Fruit fly (Drosophila melanogaster) whole organism, embryonic: Measurements from ENCODE around the gene Snx21.

ENCODE experiments used
- ATbp ChIP-seq: fragments of 200-800 bp; sonication (Bioruptor generic); optimal IDR thresholded peaks from 2 replicates; lab custom pipeline; 2017; ENCODE audit warnings: missing biosample characterization, mild to moderate bottlenecking, missing genetic modification characterization, missing genetic modification reagents
- Antp ChIP-seq: fragments of 200-800 bp; sonication (Bioruptor generic); optimal IDR thresholded peaks from 3 replicates; lab custom pipeline; 2016; ENCODE audit warnings: missing biosample characterization, missing genetic modification characterization
- Awh ChIP-seq: fragments of 200-800 bp; sonication (Bioruptor generic); IDR thresholded peaks from 2 replicates; pipeline ENCODE4, ENCODE4 v1.3.6; 2022; ENCODE audit warnings: missing biosample characterization, missing genetic modification characterization
- B-H1 ChIP-seq: fragments of 200-800 bp; sonication (Bioruptor generic); IDR thresholded peaks from 3 replicates; pipeline ENCODE4 v1.3.6; 2022; ENCODE audit warnings: missing biosample characterization, missing genetic modification characterization
- CG13775 ChIP-seq: fragments of 200-800 bp; sonication (Bioruptor generic); optimal IDR thresholded peaks from 3 replicates; lab custom pipeline; 2017; ENCODE audit warnings: missing biosample characterization, mild to moderate bottlenecking, missing genetic modification characterization
- CG18476 ChIP-seq: fragments of 200-800 bp; sonication (Bioruptor generic); optimal IDR thresholded peaks from 2 replicates; lab custom pipeline; 2016; ENCODE audit warnings: missing biosample characterization, mild to moderate bottlenecking, missing genetic modification characterization
- CG2889 ChIP-seq: fragments of 200-800 bp; sonication (Bioruptor generic); IDR thresholded peaks from 3 replicates; pipeline ENCODE4 v1.3.6; 2022; ENCODE audit warnings: missing biosample characterization, missing genetic modification characterization
- CG3838 ChIP-seq: fragments of 200-800 bp; sonication (Bioruptor generic); optimal IDR thresholded peaks from 3 replicates; lab custom pipeline; 2016; ENCODE audit warnings: missing biosample characterization, missing genetic modification characterization
- CG3995 ChIP-seq: fragments of 200-800 bp; sonication (Bioruptor generic); optimal IDR thresholded peaks from 3 replicates; lab custom pipeline; 2016; ENCODE audit warnings: missing biosample characterization, missing genetic modification characterization
- CG6854 ChIP-seq: fragments of 200-800 bp; sonication (Bioruptor generic); optimal IDR thresholded peaks from 3 replicates; lab custom pipeline; 2017; ENCODE audit warnings: missing biosample characterization, mild to moderate bottlenecking, missing genetic modification characterization
- CG8290 ChIP-seq, 3 experiments: fragments of 200-800 bp; sonication (Bioruptor generic); optimal IDR thresholded peaks; 2 replicates each; lab custom pipeline; 2016 to 2019; ENCODE audit warnings: missing biosample characterization in 3 of 3, missing genetic modification characterization in 3 of 3, mild to moderate bottlenecking in 2 of 3, moderate library complexity in 1 of 3
- CG8765 ChIP-seq: fragments of 200-800 bp; sonication (Bioruptor generic); IDR thresholded peaks from 2 replicates; pipeline ENCODE4 v1.3.6; 2022; ENCODE audit warnings: missing biosample characterization, missing genetic modification characterization
- CG9437 ChIP-seq: fragments of 200-800 bp; sonication (Bioruptor generic); optimal IDR thresholded peaks from 2 replicates; lab custom pipeline; 2018; ENCODE audit warnings: missing biosample characterization, mild to moderate bottlenecking, missing genetic modification characterization
- CkIIα-i1 ChIP-seq: fragments of 200-800 bp; sonication (Bioruptor generic); IDR thresholded peaks from 2 replicates; pipeline ENCODE4 v1.3.6; 2022; ENCODE audit warnings: missing biosample characterization, missing genetic modification characterization
- Deaf1 ChIP-seq: fragments of 200-800 bp; optimal IDR thresholded peaks from 3 replicates; lab custom pipeline; 2019; ENCODE audit warnings: missing biosample characterization, mild to moderate bottlenecking, missing genetic modification characterization, moderate library complexity
- Doc3 ChIP-seq: fragments of 200-800 bp; sonication (Bioruptor generic); IDR thresholded peaks from 3 replicates; pipeline ENCODE4 v1.3.6; 2022; ENCODE audit warnings: missing biosample characterization, missing genetic modification characterization; ENCODE audit not compliant: partially characterized antibody
- Dp ChIP-seq: fragments of 200-800 bp; sonication (Bioruptor generic); optimal IDR thresholded peaks from 2 replicates; lab custom pipeline; 2018; ENCODE audit warnings: missing biosample characterization, mild to moderate bottlenecking, missing genetic modification characterization, moderate library complexity
- E2f2 ChIP-seq: fragments of 200-800 bp; sonication (Bioruptor generic); IDR thresholded peaks from 2 replicates; pipeline ENCODE4 v1.3.6; 2022; ENCODE audit warnings: missing biosample characterization, missing genetic modification characterization
- Gug ChIP-seq: fragments of 200-800 bp; sonication (Bioruptor generic); IDR thresholded peaks from 4 replicates; pipeline ENCODE4 v1.3.6; 2022; ENCODE audit warnings: missing biosample characterization, missing genetic modification characterization
- Hr51 ChIP-seq, 2 experiments: fragments of 200-800 bp; sonication (Bioruptor generic); optimal IDR thresholded peaks; 2 replicates in 1 of 2; 3 replicates in 1 of 2; lab custom pipeline; 2016 to 2018; ENCODE audit warnings: missing biosample characterization in 2 of 2, missing genetic modification characterization in 2 of 2, mild to moderate bottlenecking in 1 of 2, moderate library complexity in 1 of 2
- Lhr ChIP-seq: fragments of 200-800 bp; sonication (Bioruptor generic); optimal IDR thresholded peaks from 3 replicates; lab custom pipeline; 2017; ENCODE audit warnings: mild to moderate bottlenecking, missing biosample characterization, missing genetic modification reagents, missing genetic modification characterization
- Lpt ChIP-seq: fragments of >200 bp; optimal IDR thresholded peaks from 2 replicates; lab custom pipeline; 2018; ENCODE audit warnings: missing biosample characterization, missing genetic modification characterization
- Max ChIP-seq: fragments of 200-800 bp; sonication (Bioruptor generic); optimal IDR thresholded peaks from 2 replicates; lab custom pipeline; 2016; ENCODE audit warnings: missing biosample characterization, mild to moderate bottlenecking, missing genetic modification characterization
- Med ChIP-seq: fragments of 200-800 bp; sonication (Bioruptor generic); peaks from one replicate; lab custom pipeline; 2016; ENCODE audit warnings: missing biosample characterization, missing genetic modification characterization, mild to moderate bottlenecking, inconsistent platforms, moderate library complexity
- NC2β ChIP-seq: fragments of 200-800 bp; sonication (Bioruptor generic); optimal IDR thresholded peaks from 2 replicates; lab custom pipeline; 2016; ENCODE audit warnings: missing biosample characterization, missing genetic modification characterization
- NK7.1 ChIP-seq: fragments of 200-800 bp; sonication (Bioruptor generic); optimal IDR thresholded peaks from 3 replicates; lab custom pipeline; 2016; ENCODE audit warnings: missing biosample characterization, missing genetic modification characterization
- Neu2 ChIP-seq: fragments of 200-800 bp; sonication (Bioruptor generic); optimal IDR thresholded peaks from 3 replicates; lab custom pipeline; 2016; ENCODE audit warnings: missing biosample characterization, missing genetic modification characterization, borderline replicate concordance
- PHDP ChIP-seq: fragments of 200-800 bp; sonication (Bioruptor generic); optimal IDR thresholded peaks from 3 replicates; lab custom pipeline; 2018; ENCODE audit warnings: missing biosample characterization, mild to moderate bottlenecking, missing genetic modification characterization, moderate library complexity
- Rfx ChIP-seq: fragments of 200-800 bp; sonication (Bioruptor generic); IDR thresholded peaks from 2 replicates; pipeline ENCODE4 v1.3.6; 2022; ENCODE audit warnings: missing biosample characterization, missing genetic modification characterization
- Xbp1 ChIP-seq: fragments of 200-800 bp; sonication (Bioruptor generic); optimal IDR thresholded peaks from 3 replicates; lab custom pipeline; 2016; ENCODE audit warnings: missing biosample characterization, mild to moderate bottlenecking, missing genetic modification characterization
- ac ChIP-seq: fragments of 200-800 bp; sonication (Bioruptor generic); optimal IDR thresholded peaks from 3 replicates; lab custom pipeline; 2017; ENCODE audit warnings: missing biosample characterization, mild to moderate bottlenecking, missing genetic modification characterization
- bab2 ChIP-seq: fragments of 200-800 bp; sonication (Bioruptor generic); optimal IDR thresholded peaks from 2 replicates; lab custom pipeline; 2016; ENCODE audit warnings: missing biosample characterization, missing genetic modification characterization
- chm ChIP-seq: fragments of 200-800 bp; sonication (Bioruptor generic); IDR thresholded peaks from 2 replicates; pipeline ENCODE4 v1.3.6; 2022; ENCODE audit warnings: missing biosample characterization, missing genetic modification characterization
- crc ChIP-seq: fragments of 200-800 bp; sonication (Bioruptor generic); optimal IDR thresholded peaks from 2 replicates; lab custom pipeline; 2016; ENCODE audit warnings: missing biosample characterization, missing genetic modification characterization
- cwo ChIP-seq: fragments of 200-800 bp; sonication (Bioruptor generic); optimal IDR thresholded peaks from 3 replicates; lab custom pipeline; 2017; ENCODE audit warnings: missing biosample characterization, missing genetic modification characterization, mild to moderate bottlenecking, moderate library complexity, missing genetic modification reagents
- dan ChIP-seq: fragments of 200-800 bp; sonication (Bioruptor generic); IDR thresholded peaks from 2 replicates; pipeline ENCODE4 v1.3.6; 2022; ENCODE audit warnings: missing biosample characterization, missing genetic modification characterization
- dysf ChIP-seq: fragments of 200-800 bp; sonication (Bioruptor generic); IDR thresholded peaks from 3 replicates; pipeline ENCODE4 v1.3.6; 2022; ENCODE audit warnings: missing biosample characterization, missing genetic modification characterization
- ind ChIP-seq: fragments of 200-800 bp; sonication (Bioruptor generic); optimal IDR thresholded peaks from 3 replicates; lab custom pipeline; 2016; ENCODE audit warnings: missing biosample characterization, missing genetic modification characterization
- inv ChIP-seq: fragments of 200-800 bp; sonication (Bioruptor generic); IDR thresholded peaks from 2 replicates; pipeline ENCODE4 v1.3.6; 2022; ENCODE audit warnings: missing biosample characterization, missing genetic modification characterization; ENCODE audit not compliant: partially characterized antibody
- jumu ChIP-seq: fragments of 200-800 bp; sonication (Bioruptor generic); optimal IDR thresholded peaks from 3 replicates; lab custom pipeline; 2016; ENCODE audit warnings: missing biosample characterization, missing genetic modification characterization
- lola ChIP-seq, 3 experiments: fragments of >200 bp in 2 of 3; fragments of 200-800 bp in 1 of 3; sonication (Bioruptor generic) in 1 of 3; optimal IDR thresholded peaks; 2 replicates each; lab custom pipeline; 2017 to 2019; ENCODE audit warnings: missing biosample characterization in 3 of 3, missing genetic modification characterization in 3 of 3, mild to moderate bottlenecking in 1 of 3, moderate library complexity in 1 of 3
- lov ChIP-seq, 2 experiments: fragments of 200-800 bp in 1 of 2; fragments of >200 bp in 1 of 2; sonication (Bioruptor generic) in 1 of 2; IDR thresholded peaks in 1 of 2; optimal IDR thresholded peaks in 1 of 2; 2 replicates in 1 of 2; 3 replicates in 1 of 2; pipeline versions ENCODE4 v1.3.6 to Lab custom; 2017 to 2022; ENCODE audit warnings: missing biosample characterization in 1 of 2, missing genetic modification characterization in 1 of 2
- maf-S ChIP-seq: fragments of 200-800 bp; sonication (Bioruptor generic); optimal IDR thresholded peaks from 2 replicates; lab custom pipeline; 2016; ENCODE audit warnings: missing biosample characterization, missing genetic modification characterization
- mirr ChIP-seq: fragments of 200-800 bp; sonication (Bioruptor generic); optimal IDR thresholded peaks from 3 replicates; lab custom pipeline; 2018; ENCODE audit warnings: missing biosample characterization, mild to moderate bottlenecking, missing genetic modification characterization
- oc ChIP-seq: fragments of 200-800 bp; sonication (Bioruptor generic); optimal IDR thresholded peaks from 2 replicates; lab custom pipeline; 2018; ENCODE audit warnings: missing biosample characterization, mild to moderate bottlenecking, missing genetic modification characterization, moderate library complexity
- rib ChIP-seq: fragments of 200-800 bp; sonication (Bioruptor generic); IDR thresholded peaks from 2 replicates; pipeline ENCODE4 v1.3.6; 2022; ENCODE audit warnings: missing biosample characterization, missing genetic modification characterization
- sd ChIP-seq: fragments of 200-800 bp; sonication (Bioruptor generic); optimal IDR thresholded peaks from 3 replicates; lab custom pipeline; 2018; ENCODE audit warnings: missing biosample characterization, mild to moderate bottlenecking, missing genetic modification characterization, moderate library complexity
- sim ChIP-seq: fragments of 200-800 bp; sonication (Bioruptor generic); IDR thresholded peaks from 2 replicates; pipeline ENCODE4 v1.3.6; 2022; ENCODE audit warnings: missing biosample characterization, missing genetic modification characterization
- ttk ChIP-seq: fragments of 200-800 bp; sonication (Bioruptor generic); IDR thresholded peaks from 2 replicates; pipeline ENCODE4 v2.1.2; 2022; ENCODE audit warnings: missing biosample characterization, missing genetic modification characterization
- vfl ChIP-seq: fragments of 200-800 bp; sonication (Bioruptor generic); optimal IDR thresholded peaks from 2 replicates; lab custom pipeline; 2016; ENCODE audit warnings: missing biosample characterization, missing genetic modification characterization
- zen ChIP-seq: fragments of 200-800 bp; sonication (Bioruptor generic); optimal IDR thresholded peaks from 3 replicates; lab custom pipeline; 2018; ENCODE audit warnings: missing biosample characterization, mild to moderate bottlenecking, missing genetic modification characterization, moderate library complexity

Gene Snx21

dm6 chr2L:2727364-2727763, 38.1 kb downstream of the Snx21 start (continued):
- TF ChIP-seq ATbp (no peak), CG8290 (GFP tag; optimal IDR thresholded peaks at IDR 0.05; lab: Kevin White, UChicago) (no peak), CG8290 (tag; optimal IDR thresholded peaks at IDR 0.05; lab: Kevin White, UChicago) (peak in 1 of 2 experiments; percentile 2), sd (peak; percentile 92), Lpt (GFP tag; lab: Kevin White, UChicago) (no peak), CG3838 (no peak), sim (no peak), Antp (no peak), oc (tag; lab: Kevin White, UChicago) (no peak), inv (no peak), Doc3 (no peak), Hr51 (GFP tag; optimal IDR thresholded peaks at IDR 0.05; lab: Kevin White, UChicago) (no peak), NK7.1 (GFP tag; lab: Kevin White, UChicago) (no peak), vfl (GFP tag; lab: Kevin White, UChicago) (no peak), NC2β (GFP tag; lab: Kevin White, UChicago) (no peak), Awh (GFP tag; lab: Robert Waterston, UW) (no peak), Rfx (GFP tag; lab: Robert Waterston, UW) (peak; percentile 47; the same call in 1 of the 2 replicates), CG2889 (no peak), CG6854 (GFP tag; lab: Kevin White, UChicago) (no peak), dan (no peak), PHDP (no peak), E2f2 (GFP tag; lab: Robert Waterston, UW) (no peak), CG13775 (GFP tag; lab: Kevin White, UChicago) (no peak), ind (GFP tag; lab: Kevin White, UChicago) (no peak), mirr (GFP tag; lab: Kevin White, UChicago) (peak; percentile 38), Dp (GFP tag; lab: Kevin White, UChicago) (no peak), Lhr (no peak), CG18476 (GFP tag; lab: Kevin White, UChicago) (no peak), Xbp1 (GFP tag; lab: Kevin White, UChicago) (no peak), rib (GFP tag; lab: Robert Waterston, UW) (peak; percentile 74; the same call in 1 of the 2 replicates), ttk (GFP tag; lab: Robert Waterston, UW) (no peak), ac (GFP tag; lab: Kevin White, UChicago) (no peak), cwo (GFP tag; lab: Kevin White, UChicago) (no peak), Neu2 (GFP tag; lab: Kevin White, UChicago) (no peak), Max (GFP tag; lab: Kevin White, UChicago) (no peak), chm (GFP tag; lab: Robert Waterston, UW) (peak; percentile 10; the same call in 1 of the 2 replicates), Gug (GFP tag; lab: Robert Waterston, UW) (no peak), B-H1 (GFP tag; lab: Robert Waterston, UW) (no peak), Deaf1 (tag; lab: Kevin White, UChicago) (no peak), lola (GFP tag; optimal IDR thresholded peaks at IDR 0.05; lab: Kevin White, UChicago) (no peak), Med (GFP tag; lab: Kevin White, UChicago) (peak; percentile 48), jumu (GFP tag; lab: Kevin White, UChicago) (no peak), CkIIα-i1 (GFP tag; lab: Robert Waterston, UW) (no peak), lov (optimal IDR thresholded peaks at IDR 0.05; lab: Kevin White, UChicago) (no peak), lov (GFP tag; IDR thresholded peaks at IDR 0.05; lab: Robert Waterston, UW) (no peak), bab2 (GFP tag; lab: Kevin White, UChicago) (no peak), CG3995 (GFP tag; lab: Kevin White, UChicago) (no peak), CG9437 (no peak), crc (GFP tag; lab: Kevin White, UChicago) (no peak), maf-S (GFP tag; lab: Kevin White, UChicago) (no peak), CG8765 (no peak), dysf (GFP tag; lab: Robert Waterston, UW) (no peak), zen (no peak)
